Fruit fly (Drosophila melanogaster) Kc167 (cell line): ENCODE results near the gene Phyhd1.

Experiments
- Myc ChIP-seq: fragments of >200 bp; optimal IDR thresholded peaks from 2 replicates; lab custom pipeline; 2017; ENCODE audit warnings: missing external identifiers
- insv ChIP-seq: fragments of >200 bp; optimal IDR thresholded peaks from 3 replicates; lab custom pipeline; 2018; ENCODE audit warnings: missing external identifiers

dm6 chr3R:10633855-10634254, 46.9 kb downstream of the Phyhd1 start:
- TF ChIP-seq Myc (lab: Kevin White, UChicago), result no peak
- TF ChIP-seq insv (lab: Kevin White, UChicago), result no peak
